Fruit fly (Drosophila melanogaster) whole organism, embryonic: Measurements from ENCODE around the gene CG11790.

ENCODE experiments used
- Antp ChIP-seq: fragments of 200-800 bp; sonication (Bioruptor generic); optimal IDR thresholded peaks from 3 replicates; lab custom pipeline; 2016; ENCODE audit warnings: missing biosample characterization, missing genetic modification characterization
- Asciz ChIP-seq: fragments of 200-800 bp; sonication (Bioruptor generic); optimal IDR thresholded peaks from 2 replicates; lab custom pipeline; 2017; ENCODE audit warnings: missing biosample characterization, mild to moderate bottlenecking, missing genetic modification characterization, missing genetic modification reagents
- Atf6 ChIP-seq: fragments of 200-800 bp; sonication (Bioruptor generic); IDR thresholded peaks from 2 replicates; pipeline ENCODE4 v1.3.6; 2022; ENCODE audit warnings: missing biosample characterization, missing genetic modification characterization
- B-H1 ChIP-seq: fragments of 200-800 bp; sonication (Bioruptor generic); IDR thresholded peaks from 3 replicates; pipeline ENCODE4 v1.3.6; 2022; ENCODE audit warnings: missing biosample characterization, missing genetic modification characterization
- Bteb2 ChIP-seq: fragments of 200-800 bp; sonication (Bioruptor generic); optimal IDR thresholded peaks from 2 replicates; lab custom pipeline; 2016; ENCODE audit warnings: missing biosample characterization, missing genetic modification characterization
- CG10267 ChIP-seq: fragments of 200-800 bp; sonication (Bioruptor generic); optimal IDR thresholded peaks from 2 replicates; lab custom pipeline; 2018; ENCODE audit warnings: missing biosample characterization, mild to moderate bottlenecking, missing genetic modification characterization, moderate library complexity
- CG10366 ChIP-seq: fragments of 200-800 bp; sonication (Bioruptor generic); IDR thresholded peaks from 2 replicates; pipeline ENCODE4 v1.3.6; 2022; ENCODE audit warnings: missing biosample characterization, missing genetic modification characterization
- CG10431 ChIP-seq: fragments of 200-800 bp; sonication (Bioruptor generic); optimal IDR thresholded peaks from 3 replicates; lab custom pipeline; 2018; ENCODE audit warnings: missing biosample characterization, mild to moderate bottlenecking, missing genetic modification characterization
- CG12391 ChIP-seq: fragments of 200-800 bp; sonication (Bioruptor generic); optimal IDR thresholded peaks from 3 replicates; lab custom pipeline; 2018; ENCODE audit warnings: missing biosample characterization, mild to moderate bottlenecking, missing genetic modification characterization, moderate library complexity
- CG12769 ChIP-seq: fragments of 200-800 bp; sonication (Bioruptor generic); optimal IDR thresholded peaks from 2 replicates; lab custom pipeline; 2019; ENCODE audit warnings: missing biosample characterization, mild to moderate bottlenecking, missing genetic modification characterization, moderate library complexity
- CG15514 ChIP-seq: fragments of 200-800 bp; sonication (Bioruptor generic); optimal IDR thresholded peaks from 3 replicates; lab custom pipeline; 2017; ENCODE audit warnings: missing biosample characterization, missing genetic modification characterization, mild to moderate bottlenecking, moderate library complexity, missing genetic modification reagents
- CG17361 ChIP-seq: fragments of 200-800 bp; sonication (Bioruptor generic); IDR thresholded peaks from 3 replicates; pipeline ENCODE4 v1.3.6; 2022; ENCODE audit warnings: missing biosample characterization, missing genetic modification characterization
- CG2120 ChIP-seq: fragments of 200-800 bp; sonication (Bioruptor generic); optimal IDR thresholded peaks from 3 replicates; lab custom pipeline; 2016; ENCODE audit warnings: missing biosample characterization, missing genetic modification characterization
- CG2875 ChIP-seq: fragments of 200-800 bp; sonication (Bioruptor generic); optimal IDR thresholded peaks from 2 replicates; lab custom pipeline; 2017; ENCODE audit warnings: missing biosample characterization, mild to moderate bottlenecking, missing genetic modification characterization, missing genetic modification reagents
- CG34376 ChIP-seq: fragments of 200-800 bp; sonication (Bioruptor generic); optimal IDR thresholded peaks from 2 replicates; lab custom pipeline; 2018; ENCODE audit warnings: missing biosample characterization, mild to moderate bottlenecking, missing genetic modification characterization
- CG4404 ChIP-seq: fragments of 200-800 bp; sonication (Bioruptor generic); IDR thresholded peaks from 2 replicates; pipeline ENCODE4 v1.3.6; 2022; ENCODE audit warnings: missing biosample characterization, missing genetic modification characterization
- CG6175 ChIP-seq: fragments of 200-800 bp; sonication (Bioruptor generic); IDR thresholded peaks from 3 replicates; pipeline ENCODE4 v1.3.6; 2022; ENCODE audit warnings: missing biosample characterization, missing genetic modification characterization
- CG7745 ChIP-seq: fragments of 200-800 bp; sonication (Bioruptor generic); optimal IDR thresholded peaks from 2 replicates; lab custom pipeline; 2018; ENCODE audit warnings: missing biosample characterization, mild to moderate bottlenecking, missing genetic modification characterization, moderate library complexity
- CG8290 ChIP-seq, 3 experiments: fragments of 200-800 bp; sonication (Bioruptor generic); optimal IDR thresholded peaks; 2 replicates each; lab custom pipeline; 2016 to 2019; ENCODE audit warnings: missing biosample characterization in 3 of 3, missing genetic modification characterization in 3 of 3, mild to moderate bottlenecking in 2 of 3, moderate library complexity in 1 of 3
- CHES-1-like ChIP-seq: fragments of 200-800 bp; sonication (Bioruptor generic); optimal IDR thresholded peaks from 2 replicates; lab custom pipeline; 2016; ENCODE audit warnings: missing biosample characterization, missing genetic modification characterization
- Ets65A ChIP-seq: fragments of 200-800 bp; sonication (Bioruptor generic); peaks from one replicate; lab custom pipeline; 2016; ENCODE audit warnings: missing biosample characterization, missing genetic modification characterization
- Gsc ChIP-seq: fragments of 200-800 bp; sonication (Bioruptor generic); IDR thresholded peaks from 2 replicates; pipeline ENCODE4 v1.3.6; 2022; ENCODE audit warnings: missing biosample characterization, missing genetic modification characterization
- Hsf ChIP-seq: fragments of 200-800 bp; sonication (Bioruptor generic); optimal IDR thresholded peaks from 3 replicates; lab custom pipeline; 2016; ENCODE audit warnings: missing biosample characterization, missing genetic modification characterization
- Mes4 ChIP-seq: fragments of 200-800 bp; sonication (Bioruptor generic); optimal IDR thresholded peaks from 2 replicates; lab custom pipeline; 2016; ENCODE audit warnings: missing biosample characterization, missing genetic modification characterization
- NC2β ChIP-seq: fragments of 200-800 bp; sonication (Bioruptor generic); optimal IDR thresholded peaks from 2 replicates; lab custom pipeline; 2016; ENCODE audit warnings: missing biosample characterization, missing genetic modification characterization
- Nf-YC ChIP-seq: fragments of 200-800 bp; optimal IDR thresholded peaks from 3 replicates; lab custom pipeline; 2019; ENCODE audit warnings: missing biosample characterization, mild to moderate bottlenecking, missing genetic modification characterization, moderate library complexity
- Oli ChIP-seq: fragments of 200-800 bp; sonication (Bioruptor generic); optimal IDR thresholded peaks from 2 replicates; lab custom pipeline; 2018; ENCODE audit warnings: missing biosample characterization, mild to moderate bottlenecking, missing genetic modification characterization, moderate library complexity
- Pdp1 ChIP-seq, 2 experiments: fragments of 200-800 bp; sonication (Bioruptor generic); optimal IDR thresholded peaks; 3 replicates each; lab custom pipeline; 2016; ENCODE audit warnings: missing biosample characterization in 2 of 2, missing genetic modification characterization in 2 of 2, mild to moderate bottlenecking in 1 of 2, moderate library complexity in 1 of 2
- Ravus ChIP-seq: fragments of 200-800 bp; sonication (Bioruptor generic); IDR thresholded peaks from 2 replicates; pipeline ENCODE4 v1.3.6; 2022; ENCODE audit warnings: missing biosample characterization, missing genetic modification characterization
- Rx ChIP-seq: fragments of 200-800 bp; sonication (Bioruptor generic); IDR thresholded peaks from 2 replicates; pipeline ENCODE4 v1.3.6; 2022; ENCODE audit warnings: missing biosample characterization, missing genetic modification characterization
- Six4 ChIP-seq: fragments of 200-800 bp; sonication (Bioruptor generic); optimal IDR thresholded peaks from 2 replicates; lab custom pipeline; 2016; ENCODE audit warnings: missing biosample characterization, missing genetic modification characterization
- ab ChIP-seq: fragments of 200-800 bp; sonication (Bioruptor generic); optimal IDR thresholded peaks from 2 replicates; lab custom pipeline; 2016; ENCODE audit warnings: missing biosample characterization, missing genetic modification characterization
- ara ChIP-seq: fragments of 200-800 bp; sonication (Bioruptor generic); IDR thresholded peaks from 2 replicates; pipeline ENCODE4 v1.3.6; 2022; ENCODE audit warnings: missing biosample characterization, missing genetic modification characterization
- ash1 ChIP-seq: fragments of 200-800 bp; sonication (Bioruptor generic); optimal IDR thresholded peaks from 2 replicates; lab custom pipeline; 2018; ENCODE audit warnings: missing biosample characterization, mild to moderate bottlenecking, missing genetic modification characterization
- az2 ChIP-seq: fragments of 200-800 bp; sonication (Bioruptor generic); optimal IDR thresholded peaks from 3 replicates; lab custom pipeline; 2016; ENCODE audit warnings: missing biosample characterization, missing genetic modification characterization
- bigmax ChIP-seq: fragments of 200-800 bp; sonication (Bioruptor generic); optimal IDR thresholded peaks from 2 replicates; lab custom pipeline; 2018; ENCODE audit warnings: missing biosample characterization, mild to moderate bottlenecking, missing genetic modification characterization
- emc ChIP-seq: fragments of 200-800 bp; sonication (Bioruptor generic); optimal IDR thresholded peaks from 2 replicates; lab custom pipeline; 2016; ENCODE audit warnings: missing biosample characterization, missing genetic modification characterization
- eve ChIP-seq, 2 experiments: fragments of >200 bp; optimal IDR thresholded peaks; 2 replicates each; lab custom pipeline; 2017; ENCODE audit warnings: missing biosample characterization in 2 of 2, missing genetic modification characterization in 2 of 2
- gcm2 ChIP-seq: fragments of 200-800 bp; sonication (Bioruptor generic); optimal IDR thresholded peaks from 2 replicates; lab custom pipeline; 2016; ENCODE audit warnings: missing biosample characterization, missing genetic modification characterization
- grau ChIP-seq: fragments of 200-800 bp; optimal IDR thresholded peaks from 3 replicates; lab custom pipeline; 2019; ENCODE audit warnings: missing biosample characterization, mild to moderate bottlenecking, missing genetic modification characterization, moderate library complexity
- jumu ChIP-seq: fragments of 200-800 bp; sonication (Bioruptor generic); optimal IDR thresholded peaks from 3 replicates; lab custom pipeline; 2016; ENCODE audit warnings: missing biosample characterization, missing genetic modification characterization
- lola ChIP-seq, 3 experiments: fragments of >200 bp in 2 of 3; fragments of 200-800 bp in 1 of 3; sonication (Bioruptor generic) in 1 of 3; optimal IDR thresholded peaks; 2 replicates each; lab custom pipeline; 2017 to 2019; ENCODE audit warnings: missing biosample characterization in 3 of 3, missing genetic modification characterization in 3 of 3, mild to moderate bottlenecking in 1 of 3, moderate library complexity in 1 of 3
- nmo ChIP-seq: fragments of 200-800 bp; sonication (Bioruptor generic); optimal IDR thresholded peaks from 2 replicates; lab custom pipeline; 2018; ENCODE audit warnings: missing biosample characterization, mild to moderate bottlenecking, missing genetic modification characterization, moderate library complexity
- onecut ChIP-seq: fragments of 200-800 bp; sonication (Bioruptor generic); IDR thresholded peaks from 2 replicates; pipeline ENCODE4 v1.3.6; 2022; ENCODE audit warnings: missing biosample characterization, missing genetic modification characterization
- salm ChIP-seq: fragments of 200-800 bp; sonication (Bioruptor generic); optimal IDR thresholded peaks from 2 replicates; lab custom pipeline; 2018; ENCODE audit warnings: missing biosample characterization, mild to moderate bottlenecking, missing genetic modification characterization
- sens ChIP-seq: fragments of 200-800 bp; sonication (Bioruptor generic); peaks from one replicate; lab custom pipeline; 2016; ENCODE audit warnings: missing biosample characterization, missing genetic modification characterization
- usp ChIP-seq: fragments of >200 bp; optimal IDR thresholded peaks from 2 replicates; lab custom pipeline; 2017; ENCODE audit warnings: missing biosample characterization, missing genetic modification characterization
- vnd ChIP-seq: fragments of 200-800 bp; sonication (Bioruptor generic); IDR thresholded peaks from 3 replicates; pipeline ENCODE4 v1.3.6; 2022; ENCODE audit warnings: missing biosample characterization, missing genetic modification characterization; ENCODE audit not compliant: partially characterized antibody
- zfh2 ChIP-seq: fragments of 200-800 bp; sonication (Bioruptor generic); optimal IDR thresholded peaks from 2 replicates; lab custom pipeline; 2016; ENCODE audit warnings: missing biosample characterization, missing genetic modification characterization

CG11790 gene

DNA sequence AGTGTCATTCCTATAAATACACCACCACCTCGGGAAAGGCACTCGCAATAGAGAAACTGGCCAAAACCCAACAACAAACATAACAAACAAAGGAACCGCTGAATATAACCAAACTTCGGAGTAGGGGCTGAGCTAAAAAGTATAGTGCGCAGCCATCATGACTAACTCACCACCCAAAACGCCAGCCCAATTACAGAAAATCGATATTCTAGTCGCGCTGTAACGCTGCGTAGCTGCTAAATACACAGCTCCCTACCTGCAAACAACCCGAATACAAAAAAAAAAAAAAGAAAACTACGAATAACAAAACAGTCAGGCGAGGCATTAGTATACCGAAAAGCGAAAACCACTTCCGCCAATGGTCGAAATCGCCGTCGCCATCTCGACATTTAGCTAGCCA lies 3.1 kb downstream of the CG11790 start:
- TF ChIP-seq bigmax (GFP tag; lab: Kevin White, UChicago) (peak; percentile 39), CG10431 (GFP tag; lab: Kevin White, UChicago) (peak; percentile 10), Pdp1 (GFP tag; optimal IDR thresholded peaks at IDR 0.05; lab: Kevin White, UChicago) (no peak), CG12769 (tag; lab: Kevin White, UChicago) (no peak), eve (GFP tag; optimal IDR thresholded peaks at IDR 0.05; lab: Kevin White, UChicago) (peak in 1 of 2 experiments; percentile 87), onecut (GFP tag; lab: Robert Waterston, UW) (peak; percentile 96), ab (peak; percentile 4), Ets65A (GFP tag; lab: Kevin White, UChicago) (peak; percentile 55)

DNA sequence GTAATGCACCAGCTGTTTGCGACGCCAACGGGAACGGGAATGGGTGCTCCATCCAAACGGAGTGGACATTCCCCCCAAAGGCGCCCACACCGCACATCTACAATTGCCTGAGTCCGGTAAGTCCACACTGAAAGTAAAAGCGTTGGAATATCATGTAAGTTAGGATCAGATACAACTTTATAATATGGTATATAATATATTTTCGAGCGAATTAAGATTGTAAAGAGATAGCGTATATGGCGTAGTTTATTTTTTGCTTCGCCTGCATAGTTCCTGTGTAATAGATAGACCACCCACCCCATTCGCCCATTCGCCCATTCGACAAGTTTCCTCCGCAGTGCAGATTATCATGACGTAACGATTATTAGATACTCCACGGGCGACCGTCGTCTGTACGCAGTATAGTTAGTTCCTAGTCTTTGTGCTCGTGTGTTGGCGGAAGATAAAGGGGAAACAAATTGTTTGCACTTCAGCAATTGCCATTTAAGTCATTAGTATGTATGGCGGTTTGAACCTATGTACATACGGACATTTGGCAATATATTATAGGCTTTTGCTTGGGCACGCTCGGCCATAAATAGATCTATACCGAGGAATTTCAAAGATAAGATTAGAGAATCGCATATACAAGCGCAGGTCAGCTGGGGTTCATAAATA lies 4.1 kb downstream of the CG11790 start:
- TF ChIP-seq usp (no peak), zfh2 (GFP tag; lab: Kevin White, UChicago) (no peak), ara (GFP tag; lab: Robert Waterston, UW) (no peak), ash1 (GFP tag; lab: Kevin White, UChicago) (no peak), az2 (GFP tag; lab: Kevin White, UChicago) (no peak), vnd (GFP tag; lab: Robert Waterston, UW) (no peak), Six4 (GFP tag; lab: Kevin White, UChicago) (no peak), emc (GFP tag; lab: Kevin White, UChicago) (no peak), CG2120 (peak; percentile 30), Antp (GFP tag; lab: Kevin White, UChicago) (no peak), CG34376 (GFP tag; lab: Kevin White, UChicago) (peak; percentile 43), Gsc (no peak), nmo (GFP tag; lab: Kevin White, UChicago) (no peak), CG7745 (tag; lab: Kevin White, UChicago) (no peak), CG8290 (GFP tag; optimal IDR thresholded peaks at IDR 0.05; lab: Kevin White, UChicago) (no peak), CG8290 (tag; optimal IDR thresholded peaks at IDR 0.05; lab: Kevin White, UChicago) (peak in 1 of 2 experiments; percentile 23), Hsf (GFP tag; lab: Kevin White, UChicago) (no peak), Mes4 (no peak), CG6175 (GFP tag; lab: Robert Waterston, UW) (no peak), Ravus (GFP tag; lab: Robert Waterston, UW) (no peak), Bteb2 (GFP tag; lab: Kevin White, UChicago) (no peak), Atf6 (GFP tag; lab: Robert Waterston, UW) (no peak), eve (GFP tag; optimal IDR thresholded peaks at IDR 0.05; lab: Kevin White, UChicago) (peak in 1 of 2 experiments; percentile 62), CG10366 (GFP tag; lab: Robert Waterston, UW) (no peak), CG10267 (tag; lab: Kevin White, UChicago) (no peak), grau (no peak), Rx (GFP tag; lab: Robert Waterston, UW) (no peak), jumu (no peak), CG17361 (GFP tag; lab: Robert Waterston, UW) (no peak), Oli (tag; lab: Kevin White, UChicago) (no peak), CG15514 (no peak), NC2β (no peak), sens (GFP tag; lab: Kevin White, UChicago) (no peak), B-H1 (GFP tag; lab: Robert Waterston, UW) (no peak; the same call in 2 of the 3 replicates), Nf-YC (tag; lab: Kevin White, UChicago) (no peak), CG12391 (no peak), CHES-1-like (GFP tag; lab: Kevin White, UChicago) (no peak), gcm2 (GFP tag; lab: Kevin White, UChicago) (no peak), CG4404 (GFP tag; lab: Robert Waterston, UW) (no peak), Asciz (no peak), CG2875 (GFP tag; lab: Kevin White, UChicago) (no peak), lola (GFP tag; optimal IDR thresholded peaks at IDR 0.05; lab: Kevin White, UChicago) (no peak), salm (tag; lab: Kevin White, UChicago) (no peak)
